Fruit fly (Drosophila melanogaster): ENCODE data around the gene tadr.

The tadr gene

dm6 chr2L:21062611-21063010, 12.6 kb upstream of the tadr start:
- TF ChIP-seq CG11617 (GFP tag; optimal IDR thresholded peaks at IDR 0.05) (no peak), Clk (GFP tag; optimal IDR thresholded peaks at IDR 0.05) (no peak), kay (GFP tag; ENCODE audit: borderline replicate concordance) (no peak), Crg-1 (GFP tag; optimal IDR thresholded peaks at IDR 0.05) (no peak), cnc (optimal IDR thresholded peaks at IDR 0.05) (no peak), CG7045 (GFP tag; optimal IDR thresholded peaks at IDR 0.05) (no peak), toe (GFP tag; optimal IDR thresholded peaks at IDR 0.05) (no peak), CG12768 (GFP tag; optimal IDR thresholded peaks at IDR 0.05) (no peak), pad (GFP tag; optimal IDR thresholded peaks at IDR 0.05) (no peak), Hr96 (GFP tag; optimal IDR thresholded peaks at IDR 0.05) (no peak), CG1620 (GFP tag; optimal IDR thresholded peaks at IDR 0.05) (no peak), Mnt (GFP tag; optimal IDR thresholded peaks at IDR 0.05) (no peak), cic (GFP tag; optimal IDR thresholded peaks at IDR 0.05) (no peak)

- peak; percentile 58 for TF ChIP-seq tj (GFP tag; optimal IDR thresholded peaks at IDR 0.05)
- TF ChIP-seq cic (GFP tag; optimal IDR thresholded peaks at IDR 0.05): no peak
Observed at dm6 chr2L:21065889-21066288, 9.3 kb upstream of the tadr start.

DNA sequence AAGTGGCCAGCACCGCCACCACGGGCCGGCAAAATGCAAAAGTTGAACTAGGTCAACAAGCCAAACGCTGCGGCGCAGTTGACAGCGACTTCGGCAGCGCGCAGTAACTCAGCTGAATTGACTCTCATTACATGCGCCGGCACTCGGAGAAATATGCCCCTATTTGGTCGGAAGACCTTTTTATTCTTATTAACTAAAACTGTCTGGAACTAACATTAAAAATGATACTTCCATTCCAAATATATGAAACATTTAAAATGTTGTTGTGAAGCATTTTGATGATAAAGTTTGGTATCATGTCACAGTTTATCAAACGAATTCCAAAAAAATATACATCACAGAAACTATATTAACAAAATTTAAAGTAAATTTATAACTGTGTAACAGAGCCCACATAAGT, 8.1 kb upstream of the tadr start:
- TF ChIP-seq CG7045 (GFP tag; optimal IDR thresholded peaks at IDR 0.05): no peak
- TF ChIP-seq CG14711 (tag; optimal IDR thresholded peaks at IDR 0.05): no peak
- TF ChIP-seq Crg-1 (GFP tag; optimal IDR thresholded peaks at IDR 0.05): no peak
- no peak for TF ChIP-seq cic (GFP tag; optimal IDR thresholded peaks at IDR 0.05)

DNA sequence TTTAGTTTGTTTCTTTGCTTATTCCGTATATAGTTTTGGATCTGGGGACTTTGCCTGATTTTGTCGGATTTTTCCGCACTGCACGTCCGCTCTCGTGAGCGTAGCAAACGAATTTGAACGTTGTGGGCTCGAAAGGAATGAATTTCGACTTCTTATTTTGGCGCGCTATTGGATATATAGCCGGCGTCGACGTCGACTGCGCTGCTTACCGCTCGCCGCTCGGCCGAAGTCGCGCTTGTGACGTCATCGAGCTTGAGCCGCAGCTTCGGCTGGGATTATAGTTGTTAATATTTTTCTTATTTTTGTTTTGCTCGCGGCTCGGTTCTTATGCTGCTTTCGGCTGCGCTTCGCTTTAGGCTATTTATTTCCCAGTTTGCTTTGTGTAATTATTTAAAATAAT, 5.4 kb upstream of the tadr start:
- TF ChIP-seq CG5204 (GFP tag; optimal IDR thresholded peaks at IDR 0.05) (no peak), cic (GFP tag; optimal IDR thresholded peaks at IDR 0.05) (no peak), CG11617 (GFP tag; optimal IDR thresholded peaks at IDR 0.05) (no peak), CG12768 (GFP tag; optimal IDR thresholded peaks at IDR 0.05) (no peak), Clk (GFP tag; optimal IDR thresholded peaks at IDR 0.05) (no peak), bab1 (GFP tag; optimal IDR thresholded peaks at IDR 0.05) (no peak), CG14711 (tag; optimal IDR thresholded peaks at IDR 0.05) (no peak), CG7045 (GFP tag; optimal IDR thresholded peaks at IDR 0.05) (no peak), pad (GFP tag; optimal IDR thresholded peaks at IDR 0.05) (no peak), CG7101 (tag; optimal IDR thresholded peaks at IDR 0.05) (no peak), CG33017 (tag; optimal IDR thresholded peaks at IDR 0.05) (no peak), Mnt (GFP tag; optimal IDR thresholded peaks at IDR 0.05) (no peak)

dm6 chr2L:21070825-21071224, 4.4 kb upstream of the tadr start:
- no peak for TF ChIP-seq CG5204 (GFP tag; optimal IDR thresholded peaks at IDR 0.05)
- no peak for TF ChIP-seq pad (GFP tag; optimal IDR thresholded peaks at IDR 0.05)
- TF ChIP-seq Clk (GFP tag; optimal IDR thresholded peaks at IDR 0.05): no peak
- TF ChIP-seq ovo (GFP tag; optimal IDR thresholded peaks at IDR 0.05): no peak
- TF ChIP-seq CG12768 (GFP tag; optimal IDR thresholded peaks at IDR 0.05): no peak
- no peak for TF ChIP-seq CG7101 (tag; optimal IDR thresholded peaks at IDR 0.05)
- TF ChIP-seq Hr96 (GFP tag; optimal IDR thresholded peaks at IDR 0.05): no peak
- TF ChIP-seq toe (GFP tag; optimal IDR thresholded peaks at IDR 0.05): no peak
- TF ChIP-seq Mnt (GFP tag; optimal IDR thresholded peaks at IDR 0.05): no peak
- TF ChIP-seq CG14711 (tag; optimal IDR thresholded peaks at IDR 0.05): no peak
- TF ChIP-seq cnc (optimal IDR thresholded peaks at IDR 0.05): no peak
- TF ChIP-seq kay (GFP tag; ENCODE audit: borderline replicate concordance): no peak
- TF ChIP-seq CG11617 (GFP tag; optimal IDR thresholded peaks at IDR 0.05): no peak
- no peak for TF ChIP-seq bab1 (GFP tag; optimal IDR thresholded peaks at IDR 0.05)

dm6 chr2L:21071435-21071834, 3.8 kb upstream of the tadr start, which contains the start of gene CG9265:
Gene CG9265 (minus strand): TSS chr2L:21071502.
- TF ChIP-seq CG14711 (tag; optimal IDR thresholded peaks at IDR 0.05): peak; percentile 72
- no peak for TF ChIP-seq ovo (GFP tag; optimal IDR thresholded peaks at IDR 0.05)
- TF ChIP-seq bab1 (GFP tag; optimal IDR thresholded peaks at IDR 0.05): no peak
- peak; percentile 31 for TF ChIP-seq CG5204 (GFP tag; optimal IDR thresholded peaks at IDR 0.05)

DNA sequence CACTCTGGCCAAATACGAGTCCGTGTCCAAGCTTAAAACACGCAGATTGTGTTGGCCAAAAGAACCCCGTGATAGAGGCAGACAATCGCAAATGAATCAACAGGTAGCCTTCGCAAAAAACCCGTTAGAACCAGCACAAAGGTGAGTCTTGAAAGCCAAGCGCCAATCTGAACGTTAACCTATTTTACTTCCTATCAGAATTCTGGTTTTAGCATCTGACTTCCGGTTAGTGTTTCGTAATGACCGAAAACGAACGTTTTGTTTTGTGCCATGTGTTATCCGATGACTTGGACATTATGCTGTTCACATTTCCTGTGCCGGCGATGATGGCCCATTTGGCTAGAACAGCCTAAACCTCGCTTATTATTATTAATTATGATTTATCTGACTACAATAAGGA, 2.8 kb upstream of the tadr start:
- TF ChIP-seq Mnt (GFP tag; optimal IDR thresholded peaks at IDR 0.05): no peak
- TF ChIP-seq CG1620 (GFP tag; optimal IDR thresholded peaks at IDR 0.05): no peak
- no peak for TF ChIP-seq tj (GFP tag; optimal IDR thresholded peaks at IDR 0.05)
- no peak for TF ChIP-seq cnc (optimal IDR thresholded peaks at IDR 0.05)
- no peak for TF ChIP-seq Hr96 (GFP tag; optimal IDR thresholded peaks at IDR 0.05)
- TF ChIP-seq CG11617 (GFP tag; optimal IDR thresholded peaks at IDR 0.05): no peak
- no peak for TF ChIP-seq ovo (GFP tag; optimal IDR thresholded peaks at IDR 0.05)
- TF ChIP-seq Crg-1 (GFP tag; optimal IDR thresholded peaks at IDR 0.05): no peak
- no peak for TF ChIP-seq CG7101 (tag; optimal IDR thresholded peaks at IDR 0.05)
- TF ChIP-seq CG7045 (GFP tag; optimal IDR thresholded peaks at IDR 0.05): no peak
- no peak for TF ChIP-seq CG14711 (tag; optimal IDR thresholded peaks at IDR 0.05)
- TF ChIP-seq Clk (GFP tag; optimal IDR thresholded peaks at IDR 0.05): no peak
- TF ChIP-seq pad (GFP tag; optimal IDR thresholded peaks at IDR 0.05): no peak
- no peak for TF ChIP-seq CG12768 (GFP tag; optimal IDR thresholded peaks at IDR 0.05)
- no peak for TF ChIP-seq kay (GFP tag; ENCODE audit: borderline replicate concordance)

DNA sequence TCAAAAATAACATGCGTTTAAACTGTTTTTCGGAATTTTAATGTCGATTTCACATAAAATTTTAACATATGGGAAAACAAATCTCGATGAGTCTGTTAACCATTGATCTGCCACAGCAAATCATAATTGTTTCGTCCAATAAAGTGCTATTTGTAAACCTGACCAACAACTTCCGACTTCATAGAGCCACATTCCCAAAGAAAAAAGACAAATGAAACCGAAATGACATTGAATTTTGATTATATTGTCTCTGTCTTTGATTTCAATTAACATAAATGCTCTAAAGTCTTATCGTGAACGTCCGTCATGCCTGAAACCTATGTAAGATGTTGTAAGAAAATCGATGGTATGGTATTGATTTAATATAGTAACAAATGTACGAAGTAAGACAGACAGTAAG, 1.9 kb upstream of the tadr start:
- no peak for TF ChIP-seq CG33017 (tag; optimal IDR thresholded peaks at IDR 0.05)
- TF ChIP-seq CG12768 (GFP tag; optimal IDR thresholded peaks at IDR 0.05): no peak
- no peak for TF ChIP-seq cnc (optimal IDR thresholded peaks at IDR 0.05)

All from whole organism, adult.